Worm (Caenorhabditis elegans): Measurements from ENCODE around the gene fbxa-133.

DNA sequence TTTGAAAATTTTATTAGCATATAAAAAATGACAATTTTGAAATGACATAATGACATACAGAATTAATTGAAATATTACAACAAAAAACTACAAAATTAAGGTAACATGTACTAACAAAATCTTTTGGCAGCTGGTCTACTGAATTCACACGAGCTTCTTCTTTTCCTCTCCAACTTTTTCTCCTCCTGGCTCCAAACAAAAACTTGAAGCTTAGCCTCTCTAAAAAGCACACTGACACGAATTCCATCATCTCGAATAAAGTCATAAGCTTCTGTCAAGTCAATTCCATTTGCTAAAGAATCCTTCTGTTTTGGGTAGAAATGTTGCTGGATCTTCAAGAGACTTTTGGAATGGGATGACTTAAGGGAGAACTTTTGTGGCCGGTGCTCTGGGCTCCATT is 33.2 kb upstream of the fbxa-133 start:
- TF ChIP-seq ztf-23 (GFP tag; IDR thresholded peaks at IDR 0.05) (no peak), flt-1 (GFP tag; IDR thresholded peaks at IDR 0.05) (no peak), ztf-29 (GFP tag; IDR thresholded peaks at IDR 0.05) (no peak)

Data from whole organism, midembryonic.